Worm (Caenorhabditis elegans) whole organism, L2 larva: ENCODE data around the gene tag-52.

Experiments used
- C34F6.9 ChIP-seq: fragments of 150-350 bp; optimal IDR thresholded peaks from 2 replicates; lab custom pipeline; 2014; ENCODE audit warnings: missing biosample characterization, missing genetic modification characterization
- F13H6.1 ChIP-seq: sonication (generic microtip); optimal IDR thresholded peaks from 2 replicates; lab custom pipeline; 2016; ENCODE audit warnings: missing genetic modification characterization, missing compliant biosample characterization
- R02D3.7 ChIP-seq: fragments of 150-350 bp; optimal IDR thresholded peaks from 2 replicates; lab custom pipeline; 2014; ENCODE audit warnings: missing biosample characterization, missing genetic modification characterization
- ZK546.5 ChIP-seq: sonication (generic microtip); optimal IDR thresholded peaks from 2 replicates; lab custom pipeline; 2017; ENCODE audit warnings: missing biosample characterization, missing genetic modification characterization
- aly-2 ChIP-seq: fragments of 150-350 bp; optimal IDR thresholded peaks from 2 replicates; lab custom pipeline; 2014; ENCODE audit warnings: missing biosample characterization, missing genetic modification characterization
- ama-1 ChIP-seq: fragments of 150-350 bp; optimal IDR thresholded peaks from 2 replicates; lab custom pipeline; 2018; ENCODE audit warnings: inconsistent platforms
- blmp-1 ChIP-seq: sonication (generic microtip); optimal IDR thresholded peaks from 2 replicates; lab custom pipeline; 2017; ENCODE audit warnings: missing genetic modification characterization, mild to moderate bottlenecking, missing compliant biosample characterization, antibody characterized with exemption, moderate library complexity; ENCODE audit not compliant: insufficient read depth
- ceh-16 ChIP-seq: fragments of 150-350 bp; optimal IDR thresholded peaks from 2 replicates; lab custom pipeline; 2014; ENCODE audit warnings: missing biosample characterization, missing genetic modification characterization
- crh-2 ChIP-seq: sonication (generic microtip); optimal IDR thresholded peaks from 2 replicates; lab custom pipeline; 2017; ENCODE audit warnings: missing biosample characterization, missing genetic modification characterization
- dmd-4 ChIP-seq: sonication (generic microtip); optimal IDR thresholded peaks from 2 replicates; lab custom pipeline; 2017; ENCODE audit warnings: missing biosample characterization, missing genetic modification characterization
- egl-27 ChIP-seq: sonication (generic microtip); optimal IDR thresholded peaks from 3 replicates; lab custom pipeline; 2017; ENCODE audit warnings: missing biosample characterization, missing genetic modification reagents, missing genetic modification characterization
- elt-1 ChIP-seq: fragments of 150-350 bp; optimal IDR thresholded peaks from 2 replicates; lab custom pipeline; 2014; ENCODE audit warnings: missing biosample characterization, missing genetic modification characterization
- fos-1 ChIP-seq: fragments of 150-350 bp; optimal IDR thresholded peaks from 2 replicates; lab custom pipeline; 2014; ENCODE audit warnings: missing biosample characterization, missing genetic modification characterization
- gmeb-1 ChIP-seq: fragments of 150-350 bp; optimal IDR thresholded peaks from 2 replicates; lab custom pipeline; 2014; ENCODE audit warnings: missing biosample characterization, missing genetic modification characterization
- lin-11 ChIP-seq: fragments of 150-350 bp; sonication (generic microtip); optimal IDR thresholded peaks from 2 replicates; lab custom pipeline; 2014; ENCODE audit warnings: missing biosample characterization, missing genetic modification characterization, inconsistent platforms, mixed read lengths
- lin-13 ChIP-seq: fragments of 150-350 bp; optimal IDR thresholded peaks from 2 replicates; lab custom pipeline; 2014; ENCODE audit warnings: missing biosample characterization, missing genetic modification reagents, missing genetic modification characterization
- lin-39 ChIP-seq: fragments of 150-350 bp; optimal IDR thresholded peaks from 2 replicates; lab custom pipeline; 2014; ENCODE audit warnings: missing biosample characterization, missing genetic modification reagents, missing genetic modification characterization
- lsy-2 ChIP-seq, 2 experiments: fragments of 150-350 bp in 1 of 2; sonication (generic microtip) in 1 of 2; optimal IDR thresholded peaks; 2 replicates each; lab custom pipeline; 2014 to 2017; ENCODE audit warnings: missing biosample characterization in 2 of 2, missing genetic modification characterization in 2 of 2
- mab-5 ChIP-seq: fragments of 150-350 bp; optimal IDR thresholded peaks from 2 replicates; lab custom pipeline; 2014; ENCODE audit warnings: missing biosample characterization, missing genetic modification characterization
- mdl-1 ChIP-seq, 2 experiments: fragments of 150-350 bp in 1 of 2; sonication (generic microtip) in 1 of 2; optimal IDR thresholded peaks; 2 replicates each; lab custom pipeline; 2017; ENCODE audit warnings: missing biosample characterization in 2 of 2, missing genetic modification characterization in 2 of 2
- nhr-11 ChIP-seq: fragments of 150-350 bp; optimal IDR thresholded peaks from 2 replicates; lab custom pipeline; 2014; ENCODE audit warnings: missing biosample characterization, missing genetic modification characterization
- nhr-129 ChIP-seq: fragments of 150-350 bp; optimal IDR thresholded peaks from 2 replicates; lab custom pipeline; 2014; ENCODE audit warnings: missing biosample characterization, missing genetic modification characterization
- nhr-23 ChIP-seq: fragments of 150-350 bp; optimal IDR thresholded peaks from 2 replicates; lab custom pipeline; 2014; ENCODE audit warnings: missing biosample characterization, missing genetic modification reagents, missing genetic modification characterization
- nhr-25 ChIP-seq: fragments of 150-350 bp; sonication (generic microtip); optimal IDR thresholded peaks from 3 replicates; lab custom pipeline; 2014; ENCODE audit warnings: missing biosample characterization, missing genetic modification characterization
- nhr-6 ChIP-seq: fragments of 150-350 bp; optimal IDR thresholded peaks from 2 replicates; lab custom pipeline; 2014; ENCODE audit warnings: missing biosample characterization, missing genetic modification characterization
- nhr-77 ChIP-seq: fragments of 150-350 bp; optimal IDR thresholded peaks from 2 replicates; lab custom pipeline; 2014; ENCODE audit warnings: missing biosample characterization, missing genetic modification characterization
- peb-1 ChIP-seq: fragments of 150-350 bp; optimal IDR thresholded peaks from 2 replicates; lab custom pipeline; 2014; ENCODE audit warnings: missing biosample characterization, missing genetic modification characterization
- skn-1 ChIP-seq: sonication (generic microtip); optimal IDR thresholded peaks from 2 replicates; lab custom pipeline; 2017; ENCODE audit warnings: missing biosample characterization, missing genetic modification characterization
- sma-9 ChIP-seq, 2 experiments: fragments of 150-350 bp in 1 of 2; sonication (generic microtip) in 1 of 2; optimal IDR thresholded peaks; 2 replicates each; lab custom pipeline; 2014 to 2016; ENCODE audit warnings: missing genetic modification characterization in 2 of 2, mild to moderate bottlenecking in 1 of 2, missing biosample characterization in 1 of 2, missing compliant biosample characterization in 1 of 2, missing genetic modification reagents in 1 of 2, moderate library complexity in 1 of 2
- snpc-4 ChIP-seq: fragments of 150-350 bp; optimal IDR thresholded peaks from 2 replicates; lab custom pipeline; 2014; ENCODE audit warnings: missing biosample characterization, missing genetic modification characterization
- unc-39 ChIP-seq: fragments of 150-350 bp; optimal IDR thresholded peaks from 2 replicates; lab custom pipeline; 2014; ENCODE audit warnings: missing biosample characterization, missing genetic modification characterization
- unc-55 ChIP-seq: fragments of 150-350 bp; sonication (generic microtip); optimal IDR thresholded peaks from 3 replicates; lab custom pipeline; 2014; ENCODE audit warnings: missing biosample characterization, missing genetic modification reagents, missing genetic modification characterization
- zag-1 ChIP-seq: fragments of 150-350 bp; optimal IDR thresholded peaks from 2 replicates; lab custom pipeline; 2014; ENCODE audit warnings: missing biosample characterization, missing genetic modification characterization
- ztf-1 ChIP-seq: fragments of 200-800 bp; sonication (Bioruptor generic); conservative IDR thresholded peaks from 2 replicates; pipeline ENCODE4 v1.3.6; 2022; ENCODE audit warnings: missing genetic modification characterization, missing compliant biosample characterization
- ztf-11 ChIP-seq: sonication (generic microtip); optimal IDR thresholded peaks from 2 replicates; lab custom pipeline; 2017; ENCODE audit warnings: missing biosample characterization, missing genetic modification characterization

Gene tag-52

DNA sequence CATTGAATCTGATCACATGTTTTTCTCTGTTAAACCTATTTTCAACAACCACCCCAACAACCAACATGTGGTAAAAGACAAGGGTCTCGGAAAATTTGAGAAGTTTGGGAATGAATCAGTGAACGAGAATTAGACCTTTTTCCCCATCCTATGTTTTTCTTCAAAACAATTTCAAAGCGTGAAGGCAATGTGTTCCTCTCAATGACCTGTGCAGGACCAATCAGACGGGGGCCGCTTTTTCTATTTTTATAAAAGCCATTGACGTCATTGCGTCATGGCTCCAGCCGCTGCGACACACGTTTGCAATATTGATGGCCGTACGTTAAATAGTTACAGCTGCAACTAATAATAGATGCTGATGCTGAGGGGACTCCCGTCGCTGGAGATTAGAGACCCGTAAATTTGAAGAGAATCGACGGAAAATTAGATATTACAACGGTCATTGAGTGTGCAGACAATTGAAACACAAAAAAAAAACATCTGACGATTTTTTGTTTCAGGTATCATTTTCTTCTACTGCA lies 33.3 kb upstream of the tag-52 start:
- TF ChIP-seq nhr-23 (tag; lab: Kevin White, UChicago) (no peak), sma-9 (GFP tag; optimal IDR thresholded peaks at IDR 0.05; lab: Kevin White, UChicago) (peak; percentile 55), sma-9 (tag; optimal IDR thresholded peaks at IDR 0.05; lab: Kevin White, UChicago) (no peak)

DNA sequence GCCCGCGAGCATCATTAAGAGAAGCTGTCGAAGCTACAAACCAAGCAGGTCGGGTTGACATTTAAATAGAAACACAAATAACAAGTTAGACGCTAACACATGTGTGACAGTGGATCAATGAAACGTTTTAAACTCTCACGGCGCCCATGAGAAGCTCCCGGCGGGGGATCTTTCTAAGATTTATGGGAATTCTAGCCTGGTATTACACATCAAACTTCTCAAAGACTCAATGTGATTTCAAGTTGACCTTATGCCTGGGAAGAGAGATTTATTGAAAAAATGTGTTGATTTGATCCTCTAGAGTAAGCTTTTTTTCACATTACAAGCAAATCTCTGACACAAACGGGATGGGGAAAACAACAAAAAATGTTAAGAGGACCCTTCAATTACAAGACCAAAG lies 31.4 kb upstream of the tag-52 start:
- TF ChIP-seq nhr-11 (tag; lab: Kevin White, UChicago) = no peak
- TF ChIP-seq unc-55 (GFP tag; lab: Kevin White, UChicago) = no peak
- no peak for TF ChIP-seq lin-13 (GFP tag; lab: Kevin White, UChicago)
- TF ChIP-seq lin-11 (tag; lab: Kevin White, UChicago) = no peak
- no peak for TF ChIP-seq ZK546.5 (tag; lab: Kevin White, UChicago)
- no peak for TF ChIP-seq ama-1 (lab: Kevin White, UChicago)
- TF ChIP-seq dmd-4 = no peak
- no peak for TF ChIP-seq C34F6.9 (tag; lab: Kevin White, UChicago)

ce11 chrX:3706319-3706718 lies 28.0 kb upstream of the tag-52 start:
- TF ChIP-seq ztf-11 (tag; lab: Kevin White, UChicago) = no peak
- no peak for TF ChIP-seq lin-39 (tag; lab: Kevin White, UChicago)
- no peak for TF ChIP-seq ama-1 (lab: Kevin White, UChicago)
- no peak for TF ChIP-seq snpc-4
- no peak for TF ChIP-seq nhr-23 (tag; lab: Kevin White, UChicago)
- no peak for TF ChIP-seq nhr-6 (tag; lab: Kevin White, UChicago)
- TF ChIP-seq ceh-16 (tag; lab: Kevin White, UChicago) = no peak
- no peak for TF ChIP-seq fos-1 (tag; lab: Kevin White, UChicago)
- no peak for TF ChIP-seq unc-39 (tag; lab: Kevin White, UChicago)
- TF ChIP-seq mdl-1 (tag; optimal IDR thresholded peaks at IDR 0.05; lab: Kevin White, UChicago) = no peak
- TF ChIP-seq nhr-129 (tag; lab: Kevin White, UChicago) = no peak
- no peak for TF ChIP-seq F13H6.1 (tag; lab: Kevin White, UChicago)
- no peak for TF ChIP-seq aly-2 (tag; lab: Kevin White, UChicago)
- no peak for TF ChIP-seq crh-2 (tag; lab: Kevin White, UChicago)
- TF ChIP-seq gmeb-1 (tag; lab: Kevin White, UChicago) = no peak
- no peak for TF ChIP-seq zag-1 (tag; lab: Kevin White, UChicago)
- no peak for TF ChIP-seq nhr-77
- TF ChIP-seq nhr-25 (tag; lab: Kevin White, UChicago) = no peak
- TF ChIP-seq elt-1 (tag; lab: Kevin White, UChicago) = no peak

DNA sequence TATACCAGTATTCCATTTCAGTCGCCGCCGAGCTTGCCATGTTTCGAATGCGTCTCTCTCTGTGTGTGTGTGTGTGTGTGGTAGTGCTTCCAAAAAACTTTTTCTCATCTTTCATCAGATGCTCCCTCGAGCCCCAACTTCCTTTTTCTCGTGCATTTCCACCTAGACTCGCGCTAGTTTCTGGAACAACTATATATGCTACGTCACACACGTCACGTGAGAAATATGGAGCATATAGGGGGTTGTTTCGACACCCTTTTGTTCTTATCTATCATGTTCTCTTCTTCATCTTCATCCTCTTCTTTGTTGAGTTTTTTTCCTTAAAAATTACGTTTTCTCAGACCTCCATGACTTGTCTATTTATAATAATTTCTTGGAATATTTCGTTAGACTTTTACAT lies 27.0 kb upstream of the tag-52 start:
- no peak for TF ChIP-seq blmp-1 (tag; lab: Kevin White, UChicago)
- TF ChIP-seq zag-1 (tag; lab: Kevin White, UChicago) = no peak
- TF ChIP-seq F13H6.1 (tag; lab: Kevin White, UChicago) = no peak
- peak in 1 of 2 experiments; percentile 30 for TF ChIP-seq lsy-2 (tag; optimal IDR thresholded peaks at IDR 0.05; lab: Kevin White, UChicago)
- TF ChIP-seq nhr-129 (tag; lab: Kevin White, UChicago) = peak; percentile 4
- TF ChIP-seq unc-55 (GFP tag; lab: Kevin White, UChicago) = peak; percentile 64
- TF ChIP-seq ztf-1 (GFP tag; lab: Robert Waterston, UW) = no peak
- TF ChIP-seq sma-9 (GFP tag; optimal IDR thresholded peaks at IDR 0.05; lab: Kevin White, UChicago) = no peak
- TF ChIP-seq sma-9 (tag; optimal IDR thresholded peaks at IDR 0.05; lab: Kevin White, UChicago) = no peak
- no peak for TF ChIP-seq lin-11 (tag; lab: Kevin White, UChicago)
- TF ChIP-seq gmeb-1 (tag; lab: Kevin White, UChicago) = no peak
- no peak for TF ChIP-seq R02D3.7 (tag; lab: Kevin White, UChicago)
- TF ChIP-seq snpc-4 = no peak

DNA sequence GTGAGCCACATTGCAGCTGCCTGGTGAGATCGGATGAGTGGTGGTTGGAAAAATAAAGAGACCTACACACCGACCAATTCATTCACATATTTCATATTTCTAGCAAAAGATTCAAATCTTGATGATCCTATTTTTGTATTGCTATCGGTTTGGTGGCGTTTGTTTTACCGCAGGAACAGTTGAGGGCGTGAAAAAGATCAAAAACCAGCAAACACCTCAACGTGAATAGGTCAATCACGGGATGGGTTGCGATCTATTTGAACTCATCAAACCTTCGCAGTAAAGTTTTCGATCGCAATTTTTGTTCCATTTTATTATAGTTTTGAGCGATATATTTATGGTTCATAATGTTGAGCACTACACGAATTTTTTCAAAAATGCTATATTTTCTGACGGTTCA lies 23.5 kb upstream of the tag-52 start:
- no peak for TF ChIP-seq unc-39 (tag; lab: Kevin White, UChicago)
- TF ChIP-seq skn-1 (tag; lab: Kevin White, UChicago) = no peak
- no peak for TF ChIP-seq ztf-11 (tag; lab: Kevin White, UChicago)
- TF ChIP-seq egl-27 = no peak
- TF ChIP-seq unc-55 (GFP tag; lab: Kevin White, UChicago) = no peak
- TF ChIP-seq dmd-4 = no peak
- TF ChIP-seq C34F6.9 (tag; lab: Kevin White, UChicago) = no peak
- no peak for TF ChIP-seq peb-1 (tag; lab: Kevin White, UChicago)
- TF ChIP-seq mab-5 (tag; lab: Kevin White, UChicago) = no peak
- no peak for TF ChIP-seq nhr-129 (tag; lab: Kevin White, UChicago)
- TF ChIP-seq nhr-23 (tag; lab: Kevin White, UChicago) = no peak
- TF ChIP-seq aly-2 (tag; lab: Kevin White, UChicago) = no peak
- TF ChIP-seq nhr-6 (tag; lab: Kevin White, UChicago) = no peak
- no peak for TF ChIP-seq lin-13 (GFP tag; lab: Kevin White, UChicago)
- TF ChIP-seq lin-11 (tag; lab: Kevin White, UChicago) = no peak
- no peak for TF ChIP-seq ztf-1 (GFP tag; lab: Robert Waterston, UW)
- no peak for TF ChIP-seq mdl-1 (tag; optimal IDR thresholded peaks at IDR 0.05; lab: Kevin White, UChicago)
- TF ChIP-seq gmeb-1 (tag; lab: Kevin White, UChicago) = no peak
- TF ChIP-seq, all 48 proteins: peak for 0
